Fruit fly (Drosophila melanogaster) whole organism, wandering third instar larva: ENCODE measurements around the gene Ankle2.
A peak's percentile ranks its signal among the peaks of the same experiment; 100 is the strongest.

Experiments used
- Abd-B ChIP-seq: fragments of >200 bp; optimal IDR thresholded peaks from 2 replicates; lab custom pipeline; 2017; ENCODE audit warnings: missing biosample characterization, missing genetic modification characterization
- CG32264 ChIP-seq: fragments of 200-800 bp; sonication (Bioruptor generic); optimal IDR thresholded peaks from 2 replicates; lab custom pipeline; 2016; ENCODE audit warnings: missing biosample characterization, missing genetic modification characterization
- CG9705 ChIP-seq: fragments of 200-800 bp; sonication (Bioruptor generic); optimal IDR thresholded peaks from 2 replicates; lab custom pipeline; 2018; ENCODE audit warnings: missing biosample characterization, mild to moderate bottlenecking, missing genetic modification characterization
- CrebA ChIP-seq: fragments of 200-800 bp; sonication (Bioruptor generic); optimal IDR thresholded peaks from 2 replicates; lab custom pipeline; 2016; ENCODE audit warnings: missing biosample characterization, mild to moderate bottlenecking, missing genetic modification characterization, borderline replicate concordance
- Dfd ChIP-seq: fragments of >200 bp; optimal IDR thresholded peaks from 2 replicates; lab custom pipeline; 2017; ENCODE audit warnings: missing biosample characterization, missing genetic modification characterization
- GATAd ChIP-seq: sonication (Bioruptor generic); optimal IDR thresholded peaks from 2 replicates; lab custom pipeline; 2016; ENCODE audit warnings: missing biosample characterization, missing genetic modification characterization
- HLH106 ChIP-seq: fragments of 200-800 bp; optimal IDR thresholded peaks from 3 replicates; lab custom pipeline; 2019; ENCODE audit warnings: missing biosample characterization, mild to moderate bottlenecking, missing genetic modification characterization, moderate library complexity
- Hnf4 ChIP-seq: fragments of 200-800 bp; sonication (Bioruptor generic); optimal IDR thresholded peaks from 2 replicates; lab custom pipeline; 2016; ENCODE audit warnings: missing biosample characterization, mild to moderate bottlenecking, missing genetic modification characterization
- Hr83 ChIP-seq: fragments of 200-300 bp; sonication (Bioruptor generic); optimal IDR thresholded peaks from 2 replicates; lab custom pipeline; 2016; ENCODE audit warnings: missing biosample characterization, mild to moderate bottlenecking, missing genetic modification characterization, moderate library complexity; ENCODE audit not compliant: poor library complexity, severe bottlenecking
- Jra ChIP-seq: sonication (Bioruptor generic); optimal IDR thresholded peaks from 2 replicates; lab custom pipeline; 2016; ENCODE audit warnings: missing biosample characterization, missing genetic modification characterization
- Mio ChIP-seq: sonication (Bioruptor generic); optimal IDR thresholded peaks from 2 replicates; lab custom pipeline; 2016; ENCODE audit warnings: missing biosample characterization, missing genetic modification characterization
- Myc ChIP-seq: fragments of >200 bp; optimal IDR thresholded peaks from 2 replicates; lab custom pipeline; 2017
- N ChIP-seq: fragments of >200 bp; optimal IDR thresholded peaks from 2 replicates; lab custom pipeline; 2018; ENCODE audit warnings: missing biosample characterization, missing external identifiers, missing genetic modification characterization
- OdsH ChIP-seq: fragments of 200-800 bp; sonication (Bioruptor generic); optimal IDR thresholded peaks from 2 replicates; lab custom pipeline; 2016; ENCODE audit warnings: missing biosample characterization, mild to moderate bottlenecking, missing genetic modification characterization
- Vsx2 ChIP-seq: fragments of 200-300, 225-300 bp; sonication (Bioruptor generic); optimal IDR thresholded peaks from 2 replicates; lab custom pipeline; 2018; ENCODE audit warnings: missing biosample characterization, missing genetic modification characterization; ENCODE audit not compliant: partially characterized antibody
- br ChIP-seq: fragments of 200-800 bp; sonication (Bioruptor generic); optimal IDR thresholded peaks from 2 replicates; lab custom pipeline; 2016; ENCODE audit warnings: missing biosample characterization, missing genetic modification characterization
- brk ChIP-seq: fragments of 200-800 bp; sonication (Bioruptor generic); optimal IDR thresholded peaks from 2 replicates; lab custom pipeline; 2016; ENCODE audit warnings: missing biosample characterization, mild to moderate bottlenecking, missing genetic modification characterization
- dl ChIP-seq, 2 experiments: fragments of 175-275, 200-275 bp in 1 of 2; fragments of 200-275 bp in 1 of 2; sonication (Bioruptor generic); optimal IDR thresholded peaks; lab custom pipeline; 2018; ENCODE audit warnings: mild to moderate bottlenecking in 2 of 2, missing biosample characterization in 2 of 2, missing genetic modification characterization in 2 of 2, moderate library complexity in 2 of 2; ENCODE audit not compliant: partially characterized antibody in 2 of 2, insufficient read depth in 1 of 2
- dmrt93B ChIP-seq: fragments of 200-800 bp; sonication (Bioruptor generic); optimal IDR thresholded peaks from 2 replicates; lab custom pipeline; 2018; ENCODE audit warnings: missing biosample characterization, mild to moderate bottlenecking, missing genetic modification characterization
- dsf ChIP-seq: sonication (Bioruptor generic); optimal IDR thresholded peaks from 2 replicates; lab custom pipeline; 2016; ENCODE audit warnings: missing biosample characterization, missing genetic modification characterization, borderline replicate concordance
- ey ChIP-seq: fragments of 200-800 bp; sonication (Bioruptor generic); optimal IDR thresholded peaks from 2 replicates; lab custom pipeline; 2016; ENCODE audit warnings: missing biosample characterization, missing genetic modification characterization
- foxo ChIP-seq, 2 experiments: fragments of 200-800 bp; sonication (Bioruptor generic); optimal IDR thresholded peaks; 2 replicates in 1 of 2; 3 replicates in 1 of 2; lab custom pipeline; 2016 to 2017; ENCODE audit warnings: missing biosample characterization in 2 of 2, missing genetic modification characterization in 2 of 2
- fru ChIP-seq: fragments of 200-800 bp; sonication (Bioruptor generic); optimal IDR thresholded peaks from 3 replicates; lab custom pipeline; 2016; ENCODE audit warnings: missing biosample characterization, mild to moderate bottlenecking, missing genetic modification characterization
- h ChIP-seq: fragments of 200-800 bp; sonication (Bioruptor generic); optimal IDR thresholded peaks from 3 replicates; lab custom pipeline; 2016; ENCODE audit warnings: missing biosample characterization, mild to moderate bottlenecking, missing genetic modification characterization
- jim ChIP-seq: fragments of 175-275, 200-325 bp; sonication (Bioruptor generic); optimal IDR thresholded peaks from 2 replicates; lab custom pipeline; 2016; ENCODE audit warnings: missing biosample characterization, mild to moderate bottlenecking, missing genetic modification characterization
- lola ChIP-seq: fragments of >200 bp; optimal IDR thresholded peaks from 2 replicates; lab custom pipeline; 2017; ENCODE audit warnings: missing biosample characterization, missing genetic modification characterization
- pan ChIP-seq: fragments of >200 bp; optimal IDR thresholded peaks from 2 replicates; lab custom pipeline; 2017
- psq ChIP-seq: fragments of 200-800 bp; sonication (Bioruptor generic); optimal IDR thresholded peaks from 3 replicates; lab custom pipeline; 2017; ENCODE audit warnings: missing biosample characterization, mild to moderate bottlenecking, missing genetic modification characterization, moderate library complexity
- rgr ChIP-seq: fragments of 200-800 bp; sonication (Bioruptor generic); optimal IDR thresholded peaks from 3 replicates; lab custom pipeline; 2016; ENCODE audit warnings: missing biosample characterization, mild to moderate bottlenecking, missing genetic modification characterization
- sage ChIP-seq: fragments of 200-800 bp; sonication (Bioruptor generic); optimal IDR thresholded peaks from 2 replicates; lab custom pipeline; 2016; ENCODE audit warnings: missing biosample characterization, mild to moderate bottlenecking, missing genetic modification characterization
- sv ChIP-seq: fragments of 200-800 bp; sonication (Bioruptor generic); optimal IDR thresholded peaks from 3 replicates; lab custom pipeline; 2016; ENCODE audit warnings: missing biosample characterization, missing genetic modification characterization
- tai ChIP-seq: sonication (Bioruptor generic); optimal IDR thresholded peaks from 2 replicates; lab custom pipeline; 2016; ENCODE audit warnings: missing biosample characterization, missing genetic modification characterization
- usp ChIP-seq: fragments of >200 bp; optimal IDR thresholded peaks from 2 replicates; lab custom pipeline; 2017; ENCODE audit warnings: missing biosample characterization, missing genetic modification characterization
- woc ChIP-seq: sonication (Bioruptor generic); optimal IDR thresholded peaks from 2 replicates; lab custom pipeline; 2016; ENCODE audit warnings: missing biosample characterization, mild to moderate bottlenecking, missing genetic modification characterization

Gene Ankle2

dm6 chrX:17588565-17588964 lies 9.5 kb upstream of the Ankle2 start, which contains the start of gene CG12992:
Gene CG12992 (plus strand): TSS chrX:17588865.
- no peak for TF ChIP-seq CG32264 (GFP tag; lab: Kevin White, UChicago)
- TF ChIP-seq Hr83 (GFP tag; lab: Kevin White, UChicago), result no peak
- no peak for TF ChIP-seq HLH106
- no peak for TF ChIP-seq lola (GFP tag; lab: Kevin White, UChicago)
- no peak for TF ChIP-seq sv (GFP tag; lab: Kevin White, UChicago)
- no peak for TF ChIP-seq dmrt93B

dm6 chrX:17588134-17588533 lies 9.1 kb upstream of the Ankle2 start:
- TF ChIP-seq rgr (GFP tag; lab: Kevin White, UChicago), result peak; percentile 11
- no peak for TF ChIP-seq dsf
- no peak for TF ChIP-seq Hr83 (GFP tag; lab: Kevin White, UChicago)
- TF ChIP-seq ey (GFP tag; lab: Kevin White, UChicago), result peak; percentile 19
- peak; percentile 10 for TF ChIP-seq psq (GFP tag; lab: Kevin White, UChicago)

dm6 chrX:17585892-17586291 lies 6.9 kb upstream of the Ankle2 start:
- TF ChIP-seq rgr (GFP tag; lab: Kevin White, UChicago) (no peak), CrebA (GFP tag; lab: Kevin White, UChicago) (no peak), br (GFP tag; lab: Kevin White, UChicago) (no peak), dl (GFP tag; optimal IDR thresholded peaks at IDR 0.05; lab: Kevin White, UChicago; ENCODE audit: insufficient read depth in 1 of 2, partially characterized antibody in 2 of 2) (no peak), Vsx2 (GFP tag; lab: Kevin White, UChicago) (no peak), CG9705 (GFP tag; lab: Kevin White, UChicago) (no peak), GATAd (GFP tag; lab: Kevin White, UChicago) (no peak), tai (no peak), Dfd (GFP tag; lab: Kevin White, UChicago) (no peak), lola (GFP tag; lab: Kevin White, UChicago) (no peak), Myc (no peak), CG32264 (GFP tag; lab: Kevin White, UChicago) (no peak), Hr83 (GFP tag; lab: Kevin White, UChicago) (no peak)

- TF ChIP-seq CrebA (GFP tag; lab: Kevin White, UChicago) (no peak), ey (GFP tag; lab: Kevin White, UChicago) (no peak), dsf (no peak), sage (GFP tag; lab: Kevin White, UChicago) (no peak), Abd-B (GFP tag; lab: Kevin White, UChicago) (no peak), GATAd (GFP tag; lab: Kevin White, UChicago) (no peak), usp (GFP tag; lab: Kevin White, UChicago) (no peak), lola (GFP tag; lab: Kevin White, UChicago) (no peak), dl (GFP tag; optimal IDR thresholded peaks at IDR 0.05; lab: Kevin White, UChicago; ENCODE audit: insufficient read depth in 1 of 2, partially characterized antibody in 2 of 2) (no peak)
- TF ChIP-seq, all 38 proteins: peak for 0
Measured at dm6 chrX:17583706-17584105, 4.7 kb upstream of the Ankle2 start.

dm6 chrX:17582650-17583049 lies 3.6 kb upstream of the Ankle2 start:
- TF ChIP-seq dl (GFP tag; optimal IDR thresholded peaks at IDR 0.05; lab: Kevin White, UChicago; ENCODE audit: insufficient read depth in 1 of 2, partially characterized antibody in 2 of 2) (no peak), Hnf4 (GFP tag; lab: Kevin White, UChicago) (no peak), dsf (no peak), HLH106 (no peak), jim (no peak), h (GFP tag; lab: Kevin White, UChicago) (no peak), foxo (GFP tag; optimal IDR thresholded peaks at IDR 0.05; lab: Kevin White, UChicago) (no peak), Jra (no peak), br (GFP tag; lab: Kevin White, UChicago) (no peak), N (GFP tag; lab: Kevin White, UChicago) (no peak), Myc (no peak), lola (GFP tag; lab: Kevin White, UChicago) (no peak), fru (GFP tag; lab: Kevin White, UChicago) (no peak), woc (GFP tag; lab: Kevin White, UChicago) (no peak), CG9705 (GFP tag; lab: Kevin White, UChicago) (no peak), brk (GFP tag; lab: Kevin White, UChicago) (no peak), OdsH (GFP tag; lab: Kevin White, UChicago) (no peak), Abd-B (GFP tag; lab: Kevin White, UChicago) (no peak), Mio (GFP tag; lab: Kevin White, UChicago) (no peak), pan (no peak)
